Worm (Caenorhabditis elegans): ENCODE data around the gene rab-6.2.

rab-6.2 gene

DNA sequence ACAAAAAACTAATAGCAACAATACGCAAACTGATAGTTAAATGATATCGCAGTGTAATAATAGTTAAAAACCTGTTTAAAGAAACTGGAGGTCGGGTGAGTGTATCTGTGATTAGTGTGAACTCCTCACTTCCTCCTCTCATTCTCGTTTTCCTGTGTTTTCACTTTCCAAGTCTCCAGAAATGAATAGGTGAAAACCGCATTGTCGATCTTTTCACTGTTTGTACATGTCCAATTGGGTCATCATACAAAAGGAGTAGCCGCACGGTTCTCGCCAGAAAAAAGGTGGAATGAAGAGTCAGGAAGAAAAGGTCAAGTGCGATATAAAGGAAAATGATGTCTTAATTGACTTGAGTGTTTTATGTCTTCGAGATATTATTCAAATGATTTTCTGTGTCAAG, 10.8 kb upstream of the rab-6.2 start:
- TF ChIP-seq ama-1 (optimal IDR thresholded peaks at IDR 0.05) (no peak), unc-39 (tag; optimal IDR thresholded peaks at IDR 0.05) (no peak), blmp-1 (tag; optimal IDR thresholded peaks at IDR 0.05; ENCODE audit: insufficient read depth) (peak; percentile 56), unc-62 (GFP tag; optimal IDR thresholded peaks at IDR 0.05) (no peak), ztf-4 (tag; optimal IDR thresholded peaks at IDR 0.05) (no peak), nhr-21 (tag; optimal IDR thresholded peaks at IDR 0.05) (peak; percentile 46), ztf-11 (tag; optimal IDR thresholded peaks at IDR 0.05) (no peak), nhr-11 (tag; optimal IDR thresholded peaks at IDR 0.05) (no peak), sma-9 (GFP tag; optimal IDR thresholded peaks at IDR 0.05) (no peak), sma-9 (tag; optimal IDR thresholded peaks at IDR 0.05) (no peak), peb-1 (tag; optimal IDR thresholded peaks at IDR 0.05) (no peak), nhr-12 (tag; optimal IDR thresholded peaks at IDR 0.05) (no peak)

DNA sequence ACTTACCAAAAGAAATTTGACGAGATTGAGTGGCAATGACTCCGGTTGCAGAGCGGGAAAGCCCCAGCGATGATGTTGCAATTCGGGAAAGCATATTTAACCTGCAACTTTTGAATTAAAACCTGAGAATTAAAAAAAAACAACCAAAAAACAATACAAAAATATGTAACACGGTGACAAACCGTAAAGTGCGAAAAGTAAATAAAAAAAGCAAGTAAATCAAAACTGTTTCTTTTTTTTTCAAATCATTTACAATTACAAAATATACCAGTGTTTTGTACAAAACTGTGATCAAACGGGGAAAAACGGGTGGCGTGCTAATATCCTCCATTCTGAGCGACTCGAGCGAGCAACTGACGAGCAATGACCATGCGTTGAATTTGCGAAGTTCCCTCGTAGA, 7.5 kb upstream of the rab-6.2 start, which contains the start of gene acdh-10:
acdh-10 (minus strand) TSS at position 101 of the 400 bp plus-strand sequence.
- TF ChIP-seq mab-5 (tag; optimal IDR thresholded peaks at IDR 0.05) (no peak), C34F6.9 (tag; optimal IDR thresholded peaks at IDR 0.05) (no peak), unc-62 (GFP tag; optimal IDR thresholded peaks at IDR 0.05) (no peak), ztf-4 (tag; optimal IDR thresholded peaks at IDR 0.05) (no peak), dmd-4 (tag; optimal IDR thresholded peaks at IDR 0.05) (no peak), F13H6.1 (tag; optimal IDR thresholded peaks at IDR 0.05) (no peak)

ce11 chrX:17215753-17216152, 6.5 kb upstream of the rab-6.2 start:
- TF ChIP-seq elt-3 (tag; optimal IDR thresholded peaks at IDR 0.05) (no peak), nhr-10 (tag; optimal IDR thresholded peaks at IDR 0.05) (no peak), alr-1 (tag; optimal IDR thresholded peaks at IDR 0.05) (no peak), lin-39 (tag; optimal IDR thresholded peaks at IDR 0.05) (no peak), snpc-4 (tag; optimal IDR thresholded peaks at IDR 0.05) (no peak), nhr-23 (tag; optimal IDR thresholded peaks at IDR 0.05) (no peak), mdl-1 (tag; optimal IDR thresholded peaks at IDR 0.05) (no peak), mbf-1 (tag; optimal IDR thresholded peaks at IDR 0.05) (no peak), elt-1 (tag; optimal IDR thresholded peaks at IDR 0.05) (no peak), nhr-77 (tag; optimal IDR thresholded peaks at IDR 0.05) (no peak)

DNA sequence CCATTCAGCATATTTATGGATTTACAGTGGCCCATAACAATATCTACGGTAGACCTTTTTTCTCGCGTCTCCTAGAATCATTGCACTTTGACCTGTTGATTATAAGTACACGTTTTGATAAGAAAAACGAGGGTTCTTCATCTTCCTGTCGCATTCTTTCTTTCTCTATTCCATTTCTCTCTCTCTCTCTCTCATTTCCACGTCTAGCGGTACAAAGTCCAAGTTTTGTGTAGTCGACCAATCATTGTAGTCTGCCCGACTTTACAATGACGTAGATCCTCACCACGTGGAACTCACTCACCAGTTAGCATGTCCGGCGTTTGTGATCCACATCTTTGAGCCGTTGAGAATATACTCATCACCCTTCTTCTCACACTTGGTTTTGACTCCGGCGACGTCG, 6.1 kb upstream of the rab-6.2 start:
- TF ChIP-seq unc-62 (GFP tag; optimal IDR thresholded peaks at IDR 0.05) (no peak), unc-55 (GFP tag; optimal IDR thresholded peaks at IDR 0.05) (no peak), lin-13 (GFP tag; optimal IDR thresholded peaks at IDR 0.05) (peak; percentile 48), dmd-4 (tag; optimal IDR thresholded peaks at IDR 0.05) (no peak), F13H6.1 (tag; optimal IDR thresholded peaks at IDR 0.05) (peak; percentile 65), nhr-237 (tag; optimal IDR thresholded peaks at IDR 0.05) (no peak), R02D3.7 (tag; optimal IDR thresholded peaks at IDR 0.05) (no peak), blmp-1 (tag; optimal IDR thresholded peaks at IDR 0.05; ENCODE audit: insufficient read depth) (peak; percentile 6), ceh-82 (tag; optimal IDR thresholded peaks at IDR 0.05) (no peak), skn-1 (tag; optimal IDR thresholded peaks at IDR 0.05) (no peak), elt-3 (tag; optimal IDR thresholded peaks at IDR 0.05) (no peak), nhr-129 (tag; optimal IDR thresholded peaks at IDR 0.05) (peak; percentile 82), ztf-4 (tag; optimal IDR thresholded peaks at IDR 0.05) (peak; percentile 44), crh-2 (tag; optimal IDR thresholded peaks at IDR 0.05) (peak; percentile 88), nhr-23 (tag; optimal IDR thresholded peaks at IDR 0.05) (no peak), nhr-6 (tag; optimal IDR thresholded peaks at IDR 0.05) (no peak), elt-1 (tag; optimal IDR thresholded peaks at IDR 0.05) (no peak), nhr-25 (tag; optimal IDR thresholded peaks at IDR 0.05) (peak; percentile 12), nhr-21 (tag; optimal IDR thresholded peaks at IDR 0.05) (peak; percentile 67), sma-9 (GFP tag; optimal IDR thresholded peaks at IDR 0.05) (peak; percentile 87), sma-9 (tag; optimal IDR thresholded peaks at IDR 0.05) (no peak), ztf-1 (GFP tag; conservative IDR thresholded peaks at IDR 0.05) (no peak), nhr-77 (tag; optimal IDR thresholded peaks at IDR 0.05) (no peak), gmeb-1 (tag; optimal IDR thresholded peaks at IDR 0.05) (peak; percentile 32), mdl-1 (tag; optimal IDR thresholded peaks at IDR 0.05) (peak; percentile 54 to 71), lsy-2 (tag; optimal IDR thresholded peaks at IDR 0.05) (peak in 1 of 2 experiments; percentile 31), sma-3 (GFP tag; optimal IDR thresholded peaks at IDR 0.05) (peak; percentile 44), C34F6.9 (tag; optimal IDR thresholded peaks at IDR 0.05) (peak; percentile 24), nhr-11 (tag; optimal IDR thresholded peaks at IDR 0.05) (no peak), ztf-11 (tag; optimal IDR thresholded peaks at IDR 0.05) (no peak), fos-1 (tag; optimal IDR thresholded peaks at IDR 0.05) (peak; percentile 72)

All from whole organism, L2 larva.